Worm (Caenorhabditis elegans): ENCODE data around the gene dpy-19.

Gene dpy-19

DNA sequence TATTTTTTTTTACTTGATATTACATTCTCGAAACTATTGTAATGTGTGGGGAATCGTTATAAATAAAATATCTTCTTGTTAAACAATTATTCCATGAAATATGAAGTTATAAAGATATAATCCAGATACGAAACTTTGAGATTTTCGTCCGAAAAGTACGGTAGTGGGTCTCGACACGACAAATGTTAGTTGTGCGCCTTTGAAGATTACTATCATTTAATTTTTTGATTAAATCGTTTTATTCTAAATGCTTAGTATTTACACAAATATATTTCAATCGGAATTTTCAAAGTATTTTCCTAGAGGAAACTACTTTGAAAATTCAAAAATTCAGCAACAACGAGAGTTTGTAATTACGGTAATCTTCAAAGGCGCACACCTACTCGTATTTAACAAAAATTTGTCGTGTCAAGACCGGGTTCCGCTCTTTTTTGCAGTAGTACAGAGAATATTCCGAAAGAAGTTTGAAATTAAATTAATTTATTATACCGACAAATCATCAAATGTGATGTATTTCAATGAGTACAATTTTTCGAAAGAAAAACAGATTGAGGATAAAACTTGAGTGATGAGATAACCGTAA, 15.1 kb downstream of the dpy-19 start:
- peak; percentile 70 for TF ChIP-seq ama-1 (optimal IDR thresholded peaks at IDR 0.05)
- no peak for TF ChIP-seq zag-1 (tag; optimal IDR thresholded peaks at IDR 0.05)
- peak in 1 of 2 experiments; percentile 17 for TF ChIP-seq lsy-2 (tag; optimal IDR thresholded peaks at IDR 0.05)
- no peak for TF ChIP-seq skn-1 (tag; optimal IDR thresholded peaks at IDR 0.05)
- peak; percentile 3 for TF ChIP-seq sma-3 (GFP tag; optimal IDR thresholded peaks at IDR 0.05)
- TF ChIP-seq gmeb-1 (tag; optimal IDR thresholded peaks at IDR 0.05): peak; percentile 17

DNA sequence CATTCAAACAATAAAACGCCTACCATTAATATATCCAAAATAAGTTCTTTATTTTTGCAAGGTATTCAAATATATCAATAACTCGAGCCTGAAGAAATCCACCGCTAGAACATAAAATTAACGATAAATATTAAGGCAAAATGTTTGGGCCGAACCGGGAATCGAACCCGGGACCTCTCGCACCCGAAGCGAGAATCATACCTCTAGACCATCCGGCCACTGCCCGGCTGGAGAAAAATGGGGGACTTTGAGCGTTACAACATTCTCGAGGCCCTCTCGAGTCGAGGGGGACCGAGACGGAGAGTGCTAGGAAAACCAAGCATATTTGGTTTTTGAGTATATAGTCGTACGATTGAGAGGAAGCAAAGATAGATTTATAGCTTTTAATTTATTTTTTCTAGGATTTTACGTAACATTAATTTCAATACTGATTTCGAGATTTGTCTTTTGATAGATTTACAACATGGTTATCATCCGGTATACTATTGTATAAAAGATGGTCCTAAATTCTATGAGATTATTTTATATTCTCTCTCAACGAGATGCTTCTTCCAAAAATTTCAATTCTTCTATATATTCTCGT, 17.0 kb downstream of the dpy-19 start, which contains the start of gene flp-23:
flp-23 (plus strand) TSS at position 533 of the 583 bp plus-strand sequence.
- TF ChIP-seq lin-11 (tag; optimal IDR thresholded peaks at IDR 0.05): no peak
- no peak for TF ChIP-seq dmd-4 (tag; optimal IDR thresholded peaks at IDR 0.05)
- peak; percentile 37 for TF ChIP-seq nhr-129 (tag; optimal IDR thresholded peaks at IDR 0.05)
- TF ChIP-seq lsy-2 (tag; optimal IDR thresholded peaks at IDR 0.05): peak in 1 of 2 experiments; percentile 48
- TF ChIP-seq unc-55 (GFP tag; optimal IDR thresholded peaks at IDR 0.05): peak; percentile 62
- no peak for TF ChIP-seq aly-2 (tag; optimal IDR thresholded peaks at IDR 0.05)
- TF ChIP-seq ztf-11 (tag; optimal IDR thresholded peaks at IDR 0.05): no peak
- no peak for TF ChIP-seq C34F6.9 (tag; optimal IDR thresholded peaks at IDR 0.05)
- peak; percentile 43 for TF ChIP-seq lin-13 (GFP tag; optimal IDR thresholded peaks at IDR 0.05)
- TF ChIP-seq nhr-12 (tag; optimal IDR thresholded peaks at IDR 0.05): no peak
- TF ChIP-seq mab-5 (tag; optimal IDR thresholded peaks at IDR 0.05): no peak
- TF ChIP-seq sem-4 (tag; optimal IDR thresholded peaks at IDR 0.05): no peak
- TF ChIP-seq elt-1 (tag; optimal IDR thresholded peaks at IDR 0.05): no peak
- no peak for TF ChIP-seq Y55F3AM.14 (GFP tag; optimal IDR thresholded peaks at IDR 0.05)
- no peak for TF ChIP-seq mbf-1 (tag; optimal IDR thresholded peaks at IDR 0.05)
- TF ChIP-seq sma-3 (GFP tag; optimal IDR thresholded peaks at IDR 0.05): peak; percentile 10

DNA sequence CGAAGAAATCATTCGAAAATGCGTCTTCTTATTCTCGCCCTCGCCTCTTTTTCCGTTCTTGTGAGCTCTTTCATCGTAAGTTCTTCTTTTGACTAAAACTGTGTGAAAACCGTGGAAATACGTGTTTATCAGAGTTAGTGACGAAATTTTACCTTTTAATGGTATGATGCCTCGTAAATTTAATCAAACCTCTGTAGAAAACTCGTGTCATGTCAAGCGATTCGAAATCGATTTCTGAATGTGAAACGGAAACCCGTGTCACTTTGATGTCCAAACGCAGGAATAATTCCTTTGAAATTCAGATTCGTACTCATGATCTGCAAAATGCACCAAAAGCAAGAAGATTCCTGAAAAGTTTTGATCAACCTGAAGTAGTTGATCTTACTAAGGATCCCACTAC, 18.7 kb downstream of the dpy-19 start, which contains the start of gene F22B7.3:
F22B7.3 (plus strand) TSS at position 301 of the 400 bp plus-strand sequence.
- no peak for TF ChIP-seq ceh-16 (tag; optimal IDR thresholded peaks at IDR 0.05)
- TF ChIP-seq skn-1 (tag; optimal IDR thresholded peaks at IDR 0.05): no peak
- TF ChIP-seq sma-3 (GFP tag; optimal IDR thresholded peaks at IDR 0.05): no peak
- no peak for TF ChIP-seq snpc-4 (tag; optimal IDR thresholded peaks at IDR 0.05)

DNA sequence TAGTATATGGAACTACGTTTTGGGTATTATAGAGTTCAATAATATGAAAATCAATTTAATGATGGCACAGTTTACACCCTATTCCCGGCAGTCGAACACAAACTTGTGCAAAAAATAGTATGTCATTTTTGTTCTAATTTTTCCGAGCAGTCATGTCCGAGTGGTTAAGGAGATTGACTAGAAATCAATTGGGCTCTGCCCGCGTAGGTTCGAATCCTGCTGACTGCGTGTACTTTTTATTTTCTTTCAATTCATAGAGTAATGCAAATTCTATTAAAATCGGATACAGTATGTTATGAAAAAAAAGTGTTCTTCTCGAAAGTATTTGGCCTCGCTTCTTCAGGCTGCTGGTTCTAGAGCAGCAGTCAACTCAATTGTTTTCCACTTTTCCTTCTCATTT, 21.3 kb downstream of the dpy-19 start:
- no peak for TF ChIP-seq nhr-11 (tag; optimal IDR thresholded peaks at IDR 0.05)
- TF ChIP-seq gmeb-1 (tag; optimal IDR thresholded peaks at IDR 0.05): no peak
- no peak for TF ChIP-seq Y55F3AM.14 (GFP tag; optimal IDR thresholded peaks at IDR 0.05)
- no peak for TF ChIP-seq elt-1 (tag; optimal IDR thresholded peaks at IDR 0.05)
- TF ChIP-seq blmp-1 (tag; optimal IDR thresholded peaks at IDR 0.05; ENCODE audit: insufficient read depth): no peak
- no peak for TF ChIP-seq nhr-21 (tag; optimal IDR thresholded peaks at IDR 0.05)
- peak; percentile 9 for TF ChIP-seq sma-9 (GFP tag; optimal IDR thresholded peaks at IDR 0.05)
- TF ChIP-seq sma-9 (tag; optimal IDR thresholded peaks at IDR 0.05): no peak
- TF ChIP-seq C34F6.9 (tag; optimal IDR thresholded peaks at IDR 0.05): no peak
- TF ChIP-seq nhr-12 (tag; optimal IDR thresholded peaks at IDR 0.05): no peak
- TF ChIP-seq fos-1 (tag; optimal IDR thresholded peaks at IDR 0.05): peak; percentile 32
- TF ChIP-seq elt-3 (tag; optimal IDR thresholded peaks at IDR 0.05): no peak
- TF ChIP-seq nhr-129 (tag; optimal IDR thresholded peaks at IDR 0.05): no peak
- TF ChIP-seq lsy-2 (tag; optimal IDR thresholded peaks at IDR 0.05): no peak

DNA sequence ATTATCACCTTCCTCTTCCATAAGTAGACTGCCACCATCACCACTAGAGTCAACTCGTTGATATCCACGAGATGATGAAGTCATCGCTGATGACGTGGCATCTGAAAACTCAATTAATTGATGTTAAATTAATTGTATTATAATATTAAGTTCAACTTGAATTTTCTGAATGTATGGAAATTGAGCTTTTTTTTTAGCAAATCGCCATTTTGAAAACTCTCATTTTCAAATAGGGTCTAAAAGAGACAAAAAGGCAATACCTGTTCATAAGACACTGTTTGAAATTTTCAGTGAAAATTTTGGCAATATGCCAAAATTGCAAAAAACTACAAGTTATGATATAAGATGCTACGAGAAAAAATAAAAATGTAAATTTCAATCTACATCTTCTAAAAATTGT, 23.6 kb downstream of the dpy-19 start, which contains the start of gene twk-7:
twk-7 (minus strand) TSS at position 101 of the 400 bp plus-strand sequence.
- TF ChIP-seq ZK546.5 (tag; optimal IDR thresholded peaks at IDR 0.05): no peak
- no peak for TF ChIP-seq mab-5 (tag; optimal IDR thresholded peaks at IDR 0.05)
- TF ChIP-seq mdl-1 (tag; optimal IDR thresholded peaks at IDR 0.05): no peak
- TF ChIP-seq mbf-1 (tag; optimal IDR thresholded peaks at IDR 0.05): no peak
- no peak for TF ChIP-seq nhr-25 (tag; optimal IDR thresholded peaks at IDR 0.05)
- TF ChIP-seq nhr-21 (tag; optimal IDR thresholded peaks at IDR 0.05): no peak
- TF ChIP-seq lin-13 (GFP tag; optimal IDR thresholded peaks at IDR 0.05): no peak
- TF ChIP-seq lsy-2 (tag; optimal IDR thresholded peaks at IDR 0.05): no peak
- no peak for TF ChIP-seq unc-62 (GFP tag; optimal IDR thresholded peaks at IDR 0.05)
- TF ChIP-seq lin-11 (tag; optimal IDR thresholded peaks at IDR 0.05): no peak
- TF ChIP-seq sma-3 (GFP tag; optimal IDR thresholded peaks at IDR 0.05): no peak
- no peak for TF ChIP-seq nhr-11 (tag; optimal IDR thresholded peaks at IDR 0.05)
- no peak for TF ChIP-seq unc-55 (GFP tag; optimal IDR thresholded peaks at IDR 0.05)
- TF ChIP-seq blmp-1 (tag; optimal IDR thresholded peaks at IDR 0.05; ENCODE audit: insufficient read depth): no peak
- TF ChIP-seq ceh-16 (tag; optimal IDR thresholded peaks at IDR 0.05): no peak
- no peak for TF ChIP-seq nhr-129 (tag; optimal IDR thresholded peaks at IDR 0.05)
